Worm (Caenorhabditis elegans) whole organism, L1 larva: ENCODE data around the gene ets-10.
A peak's percentile ranks its signal among the peaks of the same experiment; 100 is the strongest.

ENCODE experiments used
- C04F5.9 ChIP-seq: sonication (generic microtip); optimal IDR thresholded peaks from 2 replicates; lab custom pipeline; 2016; ENCODE audit warnings: missing genetic modification characterization, missing compliant biosample characterization
- C34B4.2 ChIP-seq: sonication (generic microtip); optimal IDR thresholded peaks from 2 replicates; lab custom pipeline; 2017; ENCODE audit warnings: mild to moderate bottlenecking, missing genetic modification characterization, missing compliant biosample characterization
- aha-1 ChIP-seq: fragments of 150-350 bp; optimal IDR thresholded peaks from 2 replicates; lab custom pipeline; 2014; ENCODE audit warnings: missing biosample characterization, missing genetic modification characterization
- aly-2 ChIP-seq: fragments of 150-350 bp; optimal IDR thresholded peaks from 2 replicates; lab custom pipeline; 2014; ENCODE audit warnings: missing biosample characterization, missing genetic modification characterization
- ama-1 ChIP-seq: fragments of 150-350 bp; optimal IDR thresholded peaks from 2 replicates; lab custom pipeline; 2014
- ceh-63 ChIP-seq: fragments of 200-800 bp; sonication (Bioruptor generic); optimal IDR thresholded peaks from 2 replicates; lab custom pipeline; 2018; ENCODE audit warnings: mild to moderate bottlenecking, missing genetic modification characterization, missing compliant biosample characterization
- ceh-8 ChIP-seq: fragments of 200-800 bp; sonication (Bioruptor generic); optimal IDR thresholded peaks from 2 replicates; lab custom pipeline; 2018; ENCODE audit warnings: mild to moderate bottlenecking, missing genetic modification characterization, moderate library complexity, missing compliant biosample characterization
- ceh-82 ChIP-seq, 3 experiments: fragments of 150-350 bp in 1 of 3; sonication (generic microtip) in 2 of 3; optimal IDR thresholded peaks; 2 replicates each; lab custom pipeline; 2014 to 2017; ENCODE audit warnings: missing biosample characterization in 3 of 3, missing genetic modification characterization in 3 of 3
- ceh-88 ChIP-seq: fragments of 200-800 bp; sonication (Bioruptor generic); IDR thresholded peaks from 2 replicates; pipeline ENCODE4 v1.3.6; 2022; ENCODE audit warnings: missing genetic modification characterization, missing compliant biosample characterization
- ces-1 ChIP-seq: fragments of 150-350 bp; optimal IDR thresholded peaks from 2 replicates; lab custom pipeline; 2014; ENCODE audit warnings: missing biosample characterization, missing genetic modification reagents, missing genetic modification characterization
- dpl-1 ChIP-seq, 3 experiments: fragments of 150-350 bp in 2 of 3; sonication (generic microtip) in 1 of 3; optimal IDR thresholded peaks; 2 replicates each; lab custom pipeline; 2014 to 2017; ENCODE audit warnings: missing biosample characterization in 3 of 3, missing genetic modification characterization in 3 of 3, missing genetic modification reagents in 3 of 3
- efl-1 ChIP-seq, 4 experiments: fragments of 150-350 bp; optimal IDR thresholded peaks in 3 of 4; peaks in 1 of 4; 1 replicate in 1 of 4; 2 replicates in 3 of 4; lab custom pipeline; 2014; ENCODE audit warnings: missing biosample characterization in 2 of 4, missing genetic modification characterization in 2 of 4, missing genetic modification reagents in 2 of 4
- egl-13 ChIP-seq: sonication (generic microtip); optimal IDR thresholded peaks from 2 replicates; lab custom pipeline; 2016; ENCODE audit warnings: missing genotype, missing genetic modification reagents, missing genetic modification characterization, missing compliant biosample characterization
- elt-3 ChIP-seq, 6 experiments: fragments of 150-350 bp in 1 of 6; sonication (generic microtip); optimal IDR thresholded peaks; 2 replicates each; lab custom pipeline; 2017 to 2018; ENCODE audit warnings: missing biosample characterization in 6 of 6, missing genetic modification characterization in 6 of 6, inconsistent platforms in 1 of 6
- ets-5 ChIP-seq: fragments of 200-800 bp; sonication (Bioruptor generic); IDR thresholded peaks from 2 replicates; pipeline ENCODE4 v1.3.6; 2022; ENCODE audit warnings: missing genetic modification characterization, missing compliant biosample characterization
- fkh-10 ChIP-seq: sonication (generic microtip); optimal IDR thresholded peaks from 2 replicates; lab custom pipeline; 2017; ENCODE audit warnings: missing biosample characterization, missing genetic modification reagents, missing genetic modification characterization
- hlh-17 ChIP-seq: fragments of 200-800 bp; sonication (Bioruptor generic); optimal IDR thresholded peaks from 2 replicates; lab custom pipeline; 2018; ENCODE audit warnings: missing genetic modification characterization, mild to moderate bottlenecking, missing compliant biosample characterization, moderate library complexity, borderline replicate concordance
- hlh-4 ChIP-seq: sonication (generic microtip); optimal IDR thresholded peaks from 2 replicates; lab custom pipeline; 2016; ENCODE audit warnings: mild to moderate bottlenecking, missing genetic modification characterization, missing compliant biosample characterization
- irx-1 ChIP-seq: sonication (generic microtip); optimal IDR thresholded peaks from 2 replicates; lab custom pipeline; 2016; ENCODE audit warnings: missing genetic modification characterization, missing compliant biosample characterization
- isw-1 ChIP-seq: fragments of 200-800 bp; sonication (Bioruptor generic); IDR thresholded peaks from 2 replicates; pipeline ENCODE4 v1.3.6; 2022; ENCODE audit warnings: missing genetic modification characterization, missing compliant biosample characterization
- lin-13 ChIP-seq: fragments of 150-350 bp; optimal IDR thresholded peaks from 2 replicates; lab custom pipeline; 2014; ENCODE audit warnings: missing biosample characterization, missing genetic modification reagents, missing genetic modification characterization
- lin-14 ChIP-seq: fragments of 200-800 bp; sonication (Bioruptor generic); optimal IDR thresholded peaks from 2 replicates; lab custom pipeline; 2018; ENCODE audit warnings: mild to moderate bottlenecking, missing genetic modification characterization, moderate library complexity, missing compliant biosample characterization
- lin-35 ChIP-seq, 2 experiments: fragments of 150-350 bp; optimal IDR thresholded peaks; 2 replicates each; lab custom pipeline; 2014; ENCODE audit warnings: missing biosample characterization in 2 of 2, missing genetic modification characterization in 2 of 2, missing genetic modification reagents in 2 of 2
- lin-39 ChIP-seq: fragments of 150-350 bp; optimal IDR thresholded peaks from 2 replicates; lab custom pipeline; 2014; ENCODE audit warnings: missing biosample characterization, missing genetic modification reagents, missing genetic modification characterization
- mdl-1 ChIP-seq, 2 experiments: fragments of 150-350 bp; optimal IDR thresholded peaks; 2 replicates each; lab custom pipeline; 2014 to 2017; ENCODE audit warnings: missing biosample characterization in 2 of 2, missing genetic modification characterization in 2 of 2, inconsistent platforms in 1 of 2
- mep-1 ChIP-seq: fragments of 150-350 bp; optimal IDR thresholded peaks from 2 replicates; lab custom pipeline; 2014; ENCODE audit warnings: missing biosample characterization, missing genetic modification characterization
- nhr-11 ChIP-seq: fragments of 150-350 bp; optimal IDR thresholded peaks from 2 replicates; lab custom pipeline; 2014; ENCODE audit warnings: missing biosample characterization, missing genetic modification characterization
- nhr-12 ChIP-seq: sonication (generic microtip); optimal IDR thresholded peaks from 2 replicates; lab custom pipeline; 2017; ENCODE audit warnings: missing biosample characterization, missing genetic modification characterization
- nhr-237 ChIP-seq: fragments of 150-350 bp; optimal IDR thresholded peaks from 2 replicates; lab custom pipeline; 2014; ENCODE audit warnings: missing biosample characterization, missing genetic modification characterization
- nhr-47 ChIP-seq: sonication (generic microtip); optimal IDR thresholded peaks from 2 replicates; lab custom pipeline; 2016; ENCODE audit warnings: mild to moderate bottlenecking, missing genetic modification characterization, moderate library complexity, missing compliant biosample characterization
- nhr-71 ChIP-seq: sonication (generic microtip); optimal IDR thresholded peaks from 2 replicates; lab custom pipeline; 2016; ENCODE audit warnings: mild to moderate bottlenecking, missing genetic modification characterization, moderate library complexity, missing compliant biosample characterization
- nhr-76 ChIP-seq: sonication (generic microtip); optimal IDR thresholded peaks from 2 replicates; lab custom pipeline; 2017; ENCODE audit warnings: missing biosample characterization, missing genetic modification characterization
- nhr-85 ChIP-seq: sonication (generic microtip); peaks from one replicate; lab custom pipeline; 2016; ENCODE audit warnings: missing genetic modification characterization, inconsistent platforms, missing compliant biosample characterization
- nhr-90 ChIP-seq: sonication (generic microtip); optimal IDR thresholded peaks from 2 replicates; lab custom pipeline; 2016; ENCODE audit warnings: mild to moderate bottlenecking, missing genetic modification characterization, missing compliant biosample characterization; ENCODE audit not compliant: poor library complexity
- pag-3 ChIP-seq: sonication (generic microtip); optimal IDR thresholded peaks from 2 replicates; lab custom pipeline; 2017; ENCODE audit warnings: missing genetic modification characterization, mild to moderate bottlenecking, missing compliant biosample characterization, antibody characterized with exemption, borderline replicate concordance; ENCODE audit not compliant: insufficient read depth
- pax-3 ChIP-seq: fragments of 200-800 bp; sonication (Bioruptor generic); optimal IDR thresholded peaks from 2 replicates; lab custom pipeline; 2018; ENCODE audit warnings: mild to moderate bottlenecking, missing genetic modification characterization, moderate library complexity, missing compliant biosample characterization
- pqm-1 ChIP-seq: sonication (generic microtip); optimal IDR thresholded peaks from 3 replicates; lab custom pipeline; 2017; ENCODE audit warnings: missing biosample characterization, missing genetic modification characterization
- rnt-1 ChIP-seq: sonication (generic microtip); optimal IDR thresholded peaks from 2 replicates; lab custom pipeline; 2016; ENCODE audit warnings: mild to moderate bottlenecking, missing genetic modification characterization, moderate library complexity, missing compliant biosample characterization
- snu-23 ChIP-seq: sonication (generic microtip); optimal IDR thresholded peaks from 2 replicates; lab custom pipeline; 2016; ENCODE audit warnings: missing genetic modification characterization, missing compliant biosample characterization
- sox-4 ChIP-seq: sonication (generic microtip); optimal IDR thresholded peaks from 2 replicates; lab custom pipeline; 2016; ENCODE audit warnings: missing genetic modification characterization, missing compliant biosample characterization
- sup-37 ChIP-seq: fragments of 200-800 bp; sonication (Bioruptor generic); optimal IDR thresholded peaks from 2 replicates; lab custom pipeline; 2018; ENCODE audit warnings: mild to moderate bottlenecking, missing genetic modification characterization, missing compliant biosample characterization
- tbx-2 ChIP-seq: sonication (generic microtip); optimal IDR thresholded peaks from 2 replicates; lab custom pipeline; 2016; ENCODE audit warnings: missing genetic modification characterization, missing compliant biosample characterization
- tlp-1 ChIP-seq: fragments of 150-350 bp; optimal IDR thresholded peaks from 2 replicates; lab custom pipeline; 2014; ENCODE audit warnings: missing biosample characterization, missing genetic modification characterization
- unc-130 ChIP-seq: fragments of 150-350 bp; optimal IDR thresholded peaks from 2 replicates; lab custom pipeline; 2017; ENCODE audit warnings: missing biosample characterization, missing genetic modification characterization, inconsistent platforms
- unc-30 ChIP-seq: sonication (generic microtip); optimal IDR thresholded peaks from 2 replicates; lab custom pipeline; 2017; ENCODE audit warnings: missing biosample characterization, missing genetic modification characterization
- unc-86 ChIP-seq: sonication (generic microtip); optimal IDR thresholded peaks from 2 replicates; lab custom pipeline; 2016; ENCODE audit warnings: missing genetic modification characterization, missing compliant biosample characterization
- vab-15 ChIP-seq: sonication (generic microtip); optimal IDR thresholded peaks from 2 replicates; lab custom pipeline; 2017; ENCODE audit warnings: missing genotype, mild to moderate bottlenecking, missing genetic modification characterization, missing compliant biosample characterization
- xbp-1 ChIP-seq: sonication (generic microtip); optimal IDR thresholded peaks from 2 replicates; lab custom pipeline; 2016; ENCODE audit warnings: missing genetic modification characterization, missing compliant biosample characterization

The ets-10 gene

DNA sequence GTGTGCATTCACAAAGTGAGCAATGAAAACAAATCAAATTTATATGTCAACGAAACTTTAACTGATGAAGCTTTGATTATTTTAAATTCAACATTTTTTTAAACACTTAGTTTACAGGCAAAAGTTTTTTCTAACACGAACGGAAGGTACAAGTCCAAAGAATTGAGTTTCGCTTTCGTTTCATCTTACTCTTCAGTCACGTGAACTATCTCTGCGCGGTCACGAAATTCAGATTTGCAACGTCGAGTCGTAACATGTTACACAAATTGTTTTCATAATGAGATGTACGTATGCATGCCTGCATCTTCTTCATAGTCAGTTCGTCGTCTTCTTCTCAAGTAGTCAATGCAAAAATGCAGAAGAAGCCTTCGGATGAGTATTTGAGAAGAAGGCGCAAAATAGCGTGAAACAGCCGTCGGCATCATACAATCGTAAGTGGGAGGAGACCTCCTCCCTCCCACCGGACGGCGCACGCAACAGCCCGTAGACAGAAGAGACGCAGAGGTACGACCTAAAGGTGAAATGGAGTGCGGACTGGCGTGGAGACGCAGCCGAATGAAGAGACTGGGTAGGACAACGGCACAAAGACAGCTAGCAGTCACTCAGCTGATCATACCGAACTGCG, 18.6 kb upstream of the ets-10 start, which contains the start of gene coel-1 (continued):
- TF ChIP-seq ceh-8 (GFP tag; lab: Kevin White, UChicago) (no peak), dpl-1 (GFP tag; optimal IDR thresholded peaks at IDR 0.05; lab: Kevin White, UChicago) (no peak), ets-5 (GFP tag; lab: Robert Waterston, UW) (no peak), sup-37 (GFP tag; lab: Kevin White, UChicago) (no peak), aly-2 (tag; lab: Kevin White, UChicago) (no peak), lin-39 (tag; lab: Kevin White, UChicago) (no peak), nhr-47 (tag; lab: Kevin White, UChicago) (peak; percentile 58), tbx-2 (tag; lab: Kevin White, UChicago) (peak; percentile 41), ces-1 (GFP tag; lab: Kevin White, UChicago) (no peak), snu-23 (GFP tag; lab: Kevin White, UChicago) (peak; percentile 69), lin-35 (GFP tag; optimal IDR thresholded peaks at IDR 0.05; lab: Kevin White, UChicago) (peak; percentile 27 to 58), unc-130 (peak; percentile 5), pax-3 (tag; lab: Kevin White, UChicago) (no peak)

- TF ChIP-seq unc-30 (tag; lab: Kevin White, UChicago) (no peak), tlp-1 (tag; lab: Kevin White, UChicago) (no peak), pqm-1 (no peak), ets-5 (GFP tag; lab: Robert Waterston, UW) (no peak), mep-1 (tag; lab: Kevin White, UChicago) (peak; percentile 3), isw-1 (GFP tag; lab: Robert Waterston, UW) (no peak), lin-14 (peak; percentile 53), elt-3 (tag; optimal IDR thresholded peaks at IDR 0.05; lab: Kevin White, UChicago) (no peak), egl-13 (tag; lab: Kevin White, UChicago) (no peak), nhr-71 (tag; lab: Kevin White, UChicago) (peak; percentile 71), aha-1 (tag; lab: Kevin White, UChicago) (no peak), pag-3 (no peak), irx-1 (tag; lab: Kevin White, UChicago) (no peak), hlh-17 (GFP tag; lab: Kevin White, UChicago) (no peak), rnt-1 (peak; percentile 45), nhr-237 (tag; lab: Kevin White, UChicago) (no peak), nhr-90 (no peak), sox-4 (tag; lab: Kevin White, UChicago) (no peak), vab-15 (tag; lab: Kevin White, UChicago) (no peak), lin-39 (tag; lab: Kevin White, UChicago) (peak; percentile 35), ceh-88 (no peak), nhr-76 (no peak), nhr-11 (tag; lab: Kevin White, UChicago) (no peak), fkh-10 (no peak), ceh-8 (GFP tag; lab: Kevin White, UChicago) (no peak), ceh-63 (GFP tag; lab: Kevin White, UChicago) (no peak), unc-86 (tag; lab: Kevin White, UChicago) (no peak), C34B4.2 (tag; lab: Kevin White, UChicago) (no peak), ceh-82 (tag; optimal IDR thresholded peaks at IDR 0.05; lab: Kevin White, UChicago) (no peak), C04F5.9 (no peak), nhr-85 (tag; lab: Kevin White, UChicago) (peak; percentile 38), ama-1 (no peak), xbp-1 (tag; lab: Kevin White, UChicago) (peak; percentile 2), hlh-4 (no peak), aly-2 (tag; lab: Kevin White, UChicago) (no peak), efl-1 (optimal IDR thresholded peaks at IDR 0.05; lab: Kevin White, UChicago) (no peak), efl-1 (GFP tag; optimal IDR thresholded peaks at IDR 0.05 in 1 of 2; lab: Kevin White, UChicago) (no peak), pax-3 (tag; lab: Kevin White, UChicago) (no peak), lin-13 (no peak), nhr-12 (tag; lab: Kevin White, UChicago) (no peak), mdl-1 (tag; optimal IDR thresholded peaks at IDR 0.05; lab: Kevin White, UChicago) (peak in 1 of 2 experiments; percentile 38)
Observed at ce11 chrX:4266178-4266931, 17.6 kb upstream of the ets-10 start.
